Fruit fly (Drosophila melanogaster) whole organism, adult: ENCODE measurements around the gene p.

Source experiments
- CG12768 ChIP-seq: fragments of 200-800 bp; sonication (Bioruptor generic); optimal IDR thresholded peaks from 2 replicates; lab custom pipeline; 2017; ENCODE audit warnings: missing biosample characterization, missing genetic modification characterization, mild to moderate bottlenecking, moderate library complexity, missing genetic modification reagents
- CG7101 ChIP-seq: fragments of 200-800 bp; sonication (Bioruptor generic); optimal IDR thresholded peaks from 2 replicates; lab custom pipeline; 2018; ENCODE audit warnings: missing biosample characterization, mild to moderate bottlenecking, missing genetic modification characterization, moderate library complexity
- Crg-1 ChIP-seq: fragments of 200-800 bp; sonication (Bioruptor generic); optimal IDR thresholded peaks from 2 replicates; lab custom pipeline; 2016; ENCODE audit warnings: missing biosample characterization, missing genetic modification characterization
- Hr96 ChIP-seq: fragments of 200-800 bp; sonication (Bioruptor generic); optimal IDR thresholded peaks from 2 replicates; lab custom pipeline; 2016; ENCODE audit warnings: missing biosample characterization, missing genetic modification characterization
- cic ChIP-seq: fragments of 200-800 bp; sonication (Bioruptor generic); optimal IDR thresholded peaks from 2 replicates; lab custom pipeline; 2017; ENCODE audit warnings: missing biosample characterization, mild to moderate bottlenecking, missing genetic modification characterization, moderate library complexity
- cnc ChIP-seq, 2 experiments: fragments of >200 bp; optimal IDR thresholded peaks; 2 replicates each; lab custom pipeline; 2017
- ovo ChIP-seq: fragments of 200-800 bp; sonication (Bioruptor generic); optimal IDR thresholded peaks from 2 replicates; lab custom pipeline; 2016; ENCODE audit warnings: missing biosample characterization, missing genetic modification characterization
- tj ChIP-seq: fragments of 200-800 bp; sonication (Bioruptor generic); optimal IDR thresholded peaks from 3 replicates; lab custom pipeline; 2017; ENCODE audit warnings: missing biosample characterization, mild to moderate bottlenecking, missing genetic modification characterization, moderate library complexity

DNA sequence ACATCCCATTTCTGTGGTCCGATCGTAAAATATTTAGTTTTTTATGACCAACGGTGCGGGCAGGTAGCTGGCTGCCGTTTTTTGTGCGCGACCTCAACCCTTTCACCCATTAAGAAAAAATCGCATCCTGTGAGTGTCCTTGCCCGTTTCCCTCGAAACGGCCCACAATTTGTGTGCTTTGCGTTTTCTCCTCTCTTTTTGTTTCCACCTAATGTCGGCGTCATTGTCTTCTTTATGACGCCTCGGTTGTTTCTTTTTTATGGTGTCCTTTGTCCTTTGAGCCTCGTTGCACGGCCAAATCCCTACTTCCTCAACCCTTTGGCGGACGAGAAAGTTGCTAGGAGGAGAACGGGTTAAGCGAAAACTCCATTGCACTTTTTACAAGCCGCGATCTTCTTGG lies 30.7 kb upstream of the p start:
- no peak for TF ChIP-seq CG7101 (tag; lab: Kevin White, UChicago)
- no peak for TF ChIP-seq Hr96 (GFP tag; lab: Kevin White, UChicago)
- TF ChIP-seq cic = no peak
- no peak for TF ChIP-seq CG12768
- TF ChIP-seq cnc (optimal IDR thresholded peaks at IDR 0.05; lab: Kevin White, UChicago) = no peak
- TF ChIP-seq tj = no peak
- TF ChIP-seq ovo (GFP tag; lab: Kevin White, UChicago) = no peak
- TF ChIP-seq Crg-1 = no peak
